Fruit fly (Drosophila melanogaster): ENCODE data around the gene CG7130.

Gene CG7130

dm6 chr3L:22074347-22074971, 1.1 kb downstream of the CG7130 start, which contains the start of gene CG7133 (continued):
- TF ChIP-seq az2 (GFP tag; optimal IDR thresholded peaks at IDR 0.05) (no peak), B-H1 (GFP tag; IDR thresholded peaks at IDR 0.05) (no peak), Sry-β (GFP tag; optimal IDR thresholded peaks at IDR 0.05) (peak; percentile 53), yki (optimal IDR thresholded peaks at IDR 0.05) (no peak), btn (GFP tag; optimal IDR thresholded peaks at IDR 0.05) (no peak), CG30431 (GFP tag; optimal IDR thresholded peaks at IDR 0.05) (no peak), kni (GFP tag; optimal IDR thresholded peaks at IDR 0.05) (no peak), vvl (GFP tag; IDR thresholded peaks at IDR 0.05) (no peak), CG4730 (GFP tag; IDR thresholded peaks at IDR 0.05) (no peak), Spps (tag; optimal IDR thresholded peaks at IDR 0.05) (no peak), CG1602 (GFP tag; optimal IDR thresholded peaks at IDR 0.05) (no peak), CG15601 (tag; optimal IDR thresholded peaks at IDR 0.05) (no peak), p53 (GFP tag; optimal IDR thresholded peaks at IDR 0.05) (no peak), Max (GFP tag; optimal IDR thresholded peaks at IDR 0.05) (no peak), CG11247 (GFP tag; IDR thresholded peaks at IDR 0.05) (no peak), so (GFP tag; IDR thresholded peaks at IDR 0.05) (no peak), nom (GFP tag; optimal IDR thresholded peaks at IDR 0.05) (no peak), inv (GFP tag; IDR thresholded peaks at IDR 0.05; ENCODE audit: partially characterized antibody) (peak; percentile 86), Lhr (GFP tag; optimal IDR thresholded peaks at IDR 0.05) (no peak), pzg (GFP tag; optimal IDR thresholded peaks at IDR 0.05) (peak; percentile 56), Gug (GFP tag; IDR thresholded peaks at IDR 0.05) (peak; percentile 19; the same call in 1 of the 4 replicates), CG6175 (GFP tag; IDR thresholded peaks at IDR 0.05) (no peak), luna (GFP tag; optimal IDR thresholded peaks at IDR 0.05) (no peak), CG5180 (GFP tag; optimal IDR thresholded peaks at IDR 0.05) (no peak), Blimp-1 (GFP tag; optimal IDR thresholded peaks at IDR 0.05) (no peak), CG12744 (GFP tag; optimal IDR thresholded peaks at IDR 0.05) (no peak), ssp (GFP tag; IDR thresholded peaks at IDR 0.05) (no peak), Med (GFP tag) (peak; percentile 61), schlank (tag; optimal IDR thresholded peaks at IDR 0.05) (no peak), CG9215 (GFP tag; IDR thresholded peaks at IDR 0.05) (no peak), CG10431 (GFP tag; optimal IDR thresholded peaks at IDR 0.05) (no peak), fru (optimal IDR thresholded peaks at IDR 0.05) (no peak), lbe (GFP tag; optimal IDR thresholded peaks at IDR 0.05) (peak; percentile 2), pnt (GFP tag; optimal IDR thresholded peaks at IDR 0.05) (no peak), sr (GFP tag; IDR thresholded peaks at IDR 0.05) (no peak), BEAF-32 (GFP tag; optimal IDR thresholded peaks at IDR 0.05) (peak; percentile 85), CG11398 (GFP tag; optimal IDR thresholded peaks at IDR 0.05) (no peak), CG31388 (GFP tag; optimal IDR thresholded peaks at IDR 0.05) (no peak), CG10147 (GFP tag; optimal IDR thresholded peaks at IDR 0.05) (no peak), CG10321 (GFP tag; IDR thresholded peaks at IDR 0.05) (no peak), CG10543 (GFP tag; optimal IDR thresholded peaks at IDR 0.05) (no peak), sc (optimal IDR thresholded peaks at IDR 0.05) (no peak), sc (GFP tag; optimal IDR thresholded peaks at IDR 0.05) (no peak), CG8478 (optimal IDR thresholded peaks at IDR 0.05) (no peak), Neu2 (GFP tag; optimal IDR thresholded peaks at IDR 0.05; ENCODE audit: borderline replicate concordance) (no peak), MTF-1 (GFP tag; optimal IDR thresholded peaks at IDR 0.05; ENCODE audit: borderline replicate concordance) (no peak), sob (GFP tag; IDR thresholded peaks at IDR 0.05) (no peak), unpg (GFP tag; optimal IDR thresholded peaks at IDR 0.05) (no peak), ab (GFP tag; optimal IDR thresholded peaks at IDR 0.05) (no peak), CG7987 (GFP tag; optimal IDR thresholded peaks at IDR 0.05) (no peak), CG17912 (GFP tag; optimal IDR thresholded peaks at IDR 0.05) (no peak), Tbp (GFP tag; optimal IDR thresholded peaks at IDR 0.05) (no peak)

All from whole organism, embryonic.